Worm (Caenorhabditis elegans): ENCODE results near the gene F20D1.22.

F20D1.22 gene

ce11 chrX:14946464-14947354, 19.9 kb upstream of the F20D1.22 start:
- no peak for TF ChIP-seq med-1 (GFP tag; optimal IDR thresholded peaks at IDR 0.05; ENCODE audit: insufficient read depth)
- no peak for TF ChIP-seq ref-1 (GFP tag; conservative IDR thresholded peaks at IDR 0.05)
- no peak for TF ChIP-seq klf-2 (GFP tag; conservative IDR thresholded peaks at IDR 0.05)
- TF ChIP-seq ztf-29 (GFP tag; IDR thresholded peaks at IDR 0.05) = 0 out of 2 replicates have a peak, but pooled peaks have one; percentile 12

- TF ChIP-seq ztf-29 (GFP tag; IDR thresholded peaks at IDR 0.05) (no peak), med-1 (GFP tag; optimal IDR thresholded peaks at IDR 0.05; ENCODE audit: insufficient read depth) (no peak), tab-1 (GFP tag; IDR thresholded peaks at IDR 0.05) (no peak), klf-2 (GFP tag; conservative IDR thresholded peaks at IDR 0.05) (no peak), cog-1 (tag; optimal IDR thresholded peaks at IDR 0.05) (no peak), ref-1 (GFP tag; conservative IDR thresholded peaks at IDR 0.05) (no peak), flt-1 (GFP tag; IDR thresholded peaks at IDR 0.05) (no peak), ztf-23 (GFP tag; IDR thresholded peaks at IDR 0.05) (no peak), T22C8.4 (GFP tag; IDR thresholded peaks at IDR 0.05) (no peak)
Observed at ce11 chrX:14947355-14947668, 19.3 kb upstream of the F20D1.22 start.

DNA sequence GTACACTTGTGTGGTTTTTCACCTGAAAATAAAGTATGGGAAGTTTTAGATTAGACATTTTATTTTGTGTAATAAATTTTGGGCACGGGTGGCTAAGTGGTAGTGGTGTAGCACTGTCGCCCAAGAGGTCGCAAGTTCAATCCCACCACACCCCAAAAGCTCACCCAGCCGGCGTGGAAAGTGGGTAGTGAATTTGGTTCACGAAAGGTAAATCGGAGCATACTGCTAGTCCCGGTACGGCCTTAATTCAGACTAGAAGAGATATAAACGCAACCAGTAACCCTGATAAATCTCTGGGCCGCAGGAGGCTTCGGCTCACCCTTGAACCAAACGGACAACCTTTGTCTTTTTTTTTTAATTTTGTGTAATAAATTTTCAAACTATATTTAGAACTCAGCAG, 14.8 kb upstream of the F20D1.22 start:
- TF ChIP-seq cog-1 (tag; optimal IDR thresholded peaks at IDR 0.05) (no peak), med-1 (GFP tag; optimal IDR thresholded peaks at IDR 0.05; ENCODE audit: insufficient read depth) (no peak), ztf-23 (GFP tag; IDR thresholded peaks at IDR 0.05) (no peak), ref-1 (GFP tag; conservative IDR thresholded peaks at IDR 0.05) (no peak), klf-2 (GFP tag; conservative IDR thresholded peaks at IDR 0.05) (no peak)

ce11 chrX:14954548-14954947, 12.1 kb upstream of the F20D1.22 start, which contains the start of gene pag-3:
Gene pag-3 (minus strand): TSS chrX:14954648.
- TF ChIP-seq ztf-23 (GFP tag; IDR thresholded peaks at IDR 0.05) = no peak
- TF ChIP-seq T22C8.4 (GFP tag; IDR thresholded peaks at IDR 0.05) = no peak
- no peak for TF ChIP-seq klf-2 (GFP tag; conservative IDR thresholded peaks at IDR 0.05)
- TF ChIP-seq tab-1 (GFP tag; IDR thresholded peaks at IDR 0.05) = no peak
- no peak for TF ChIP-seq med-1 (GFP tag; optimal IDR thresholded peaks at IDR 0.05; ENCODE audit: insufficient read depth)
- TF ChIP-seq cog-1 (tag; optimal IDR thresholded peaks at IDR 0.05) = no peak
- TF ChIP-seq flt-1 (GFP tag; IDR thresholded peaks at IDR 0.05) = no peak
- TF ChIP-seq ztf-29 (GFP tag; IDR thresholded peaks at IDR 0.05) = no peak
- no peak for TF ChIP-seq ref-1 (GFP tag; conservative IDR thresholded peaks at IDR 0.05)

ce11 chrX:14957176-14957575, 9.4 kb upstream of the F20D1.22 start:
- no peak for TF ChIP-seq tab-1 (GFP tag; IDR thresholded peaks at IDR 0.05)
- TF ChIP-seq cog-1 (tag; optimal IDR thresholded peaks at IDR 0.05) = no peak
- no peak for TF ChIP-seq klf-2 (GFP tag; conservative IDR thresholded peaks at IDR 0.05)
- no peak for TF ChIP-seq ref-1 (GFP tag; conservative IDR thresholded peaks at IDR 0.05)
- TF ChIP-seq flt-1 (GFP tag; IDR thresholded peaks at IDR 0.05) = no peak
- TF ChIP-seq ztf-29 (GFP tag; IDR thresholded peaks at IDR 0.05) = no peak
- TF ChIP-seq T22C8.4 (GFP tag; IDR thresholded peaks at IDR 0.05) = no peak
- no peak for TF ChIP-seq med-1 (GFP tag; optimal IDR thresholded peaks at IDR 0.05; ENCODE audit: insufficient read depth)
- no peak for TF ChIP-seq ztf-23 (GFP tag; IDR thresholded peaks at IDR 0.05)

ce11 chrX:14958401-14958800, 8.2 kb upstream of the F20D1.22 start:
- TF ChIP-seq ztf-29 (GFP tag; IDR thresholded peaks at IDR 0.05) = no peak
- no peak for TF ChIP-seq klf-2 (GFP tag; conservative IDR thresholded peaks at IDR 0.05)
- TF ChIP-seq ztf-23 (GFP tag; IDR thresholded peaks at IDR 0.05) = no peak
- TF ChIP-seq cog-1 (tag; optimal IDR thresholded peaks at IDR 0.05) = no peak
- TF ChIP-seq med-1 (GFP tag; optimal IDR thresholded peaks at IDR 0.05; ENCODE audit: insufficient read depth) = no peak
- no peak for TF ChIP-seq T22C8.4 (GFP tag; IDR thresholded peaks at IDR 0.05)
- TF ChIP-seq flt-1 (GFP tag; IDR thresholded peaks at IDR 0.05) = no peak
- TF ChIP-seq tab-1 (GFP tag; IDR thresholded peaks at IDR 0.05) = no peak
- TF ChIP-seq ref-1 (GFP tag; conservative IDR thresholded peaks at IDR 0.05) = no peak

DNA sequence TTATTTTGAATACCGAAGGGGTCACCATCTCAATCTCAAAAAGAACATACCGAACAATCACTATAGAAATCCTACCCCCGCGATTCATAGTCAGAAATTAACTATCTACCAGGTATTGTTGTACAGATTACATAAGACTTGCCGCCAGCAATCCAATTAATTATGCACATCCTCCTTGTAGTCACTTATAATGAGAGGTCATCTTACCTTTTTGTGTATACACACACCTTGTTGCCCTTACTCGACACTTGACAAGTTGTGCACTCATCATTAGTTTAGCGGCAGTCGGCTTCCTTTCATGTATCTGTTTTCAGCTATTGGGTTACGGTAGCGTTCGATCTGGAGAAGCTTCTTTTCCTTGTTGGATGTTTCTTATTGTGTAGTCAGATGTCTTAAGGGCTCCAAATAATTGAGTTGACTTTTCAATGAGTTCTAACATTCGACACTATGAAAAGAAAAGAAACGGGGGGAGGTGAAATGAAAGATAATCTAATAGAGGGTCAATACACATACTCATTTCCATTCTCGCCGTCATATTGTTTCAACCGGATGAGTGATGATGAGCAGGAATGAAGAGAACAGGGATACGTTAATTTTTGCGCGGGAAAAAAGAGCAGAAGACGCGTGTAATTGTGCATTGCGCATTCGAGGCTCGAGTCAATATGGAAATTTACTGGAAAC, 7.1 kb upstream of the F20D1.22 start:
- TF ChIP-seq cog-1 (tag; optimal IDR thresholded peaks at IDR 0.05) (no peak), tab-1 (GFP tag; IDR thresholded peaks at IDR 0.05) (no peak), flt-1 (GFP tag; IDR thresholded peaks at IDR 0.05) (no peak), T22C8.4 (GFP tag; IDR thresholded peaks at IDR 0.05) (no peak), ztf-29 (GFP tag; IDR thresholded peaks at IDR 0.05) (no peak), klf-2 (GFP tag; conservative IDR thresholded peaks at IDR 0.05) (no peak), ref-1 (GFP tag; conservative IDR thresholded peaks at IDR 0.05) (no peak), med-1 (GFP tag; optimal IDR thresholded peaks at IDR 0.05; ENCODE audit: insufficient read depth) (no peak), ztf-23 (GFP tag; IDR thresholded peaks at IDR 0.05) (no peak)

ce11 chrX:14960841-14961240, 5.8 kb upstream of the F20D1.22 start:
- no peak for TF ChIP-seq ztf-29 (GFP tag; IDR thresholded peaks at IDR 0.05)

DNA sequence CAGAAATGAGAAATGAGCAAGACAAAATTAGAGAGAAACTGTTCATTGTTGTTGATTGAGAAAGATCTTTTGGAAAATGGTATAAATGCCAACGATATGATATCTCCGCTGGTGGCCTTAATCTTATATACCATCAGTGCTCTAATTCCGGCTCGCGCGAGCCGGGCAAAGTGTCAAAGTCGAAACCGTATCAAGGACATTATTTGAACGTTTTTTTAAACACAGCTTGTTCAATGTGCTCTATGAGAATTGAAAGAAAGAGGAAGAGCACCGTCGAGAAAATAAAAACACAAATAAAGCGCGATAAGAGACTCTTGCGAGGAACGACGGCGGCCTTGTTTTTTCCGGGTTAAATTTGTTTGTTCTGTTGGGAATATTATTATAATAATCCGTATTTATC, 5.1 kb upstream of the F20D1.22 start, which contains the start of gene idpp-3:
Gene idpp-3, minus strand, starts transcription at position 101 of the 400 bp plus-strand sequence.
- no peak for TF ChIP-seq ztf-29 (GFP tag; IDR thresholded peaks at IDR 0.05)
- TF ChIP-seq ref-1 (GFP tag; conservative IDR thresholded peaks at IDR 0.05) = no peak
- no peak for TF ChIP-seq cog-1 (tag; optimal IDR thresholded peaks at IDR 0.05)
- no peak for TF ChIP-seq med-1 (GFP tag; optimal IDR thresholded peaks at IDR 0.05; ENCODE audit: insufficient read depth)
- no peak for TF ChIP-seq T22C8.4 (GFP tag; IDR thresholded peaks at IDR 0.05)
- TF ChIP-seq flt-1 (GFP tag; IDR thresholded peaks at IDR 0.05) = no peak
- no peak for TF ChIP-seq klf-2 (GFP tag; conservative IDR thresholded peaks at IDR 0.05)
- TF ChIP-seq ztf-23 (GFP tag; IDR thresholded peaks at IDR 0.05) = no peak
- no peak for TF ChIP-seq tab-1 (GFP tag; IDR thresholded peaks at IDR 0.05)
